Worm (Caenorhabditis elegans) whole organism, L3 larva: ENCODE measurements around the gene C33G8.2.

ENCODE experiments used
- ama-1 ChIP-seq: fragments of 150-350 bp; optimal IDR thresholded peaks from 2 replicates; lab custom pipeline; 2018
- ceh-16 ChIP-seq: sonication (generic microtip); optimal IDR thresholded peaks from 2 replicates; lab custom pipeline; 2017; ENCODE audit warnings: missing biosample characterization, missing genetic modification characterization
- lin-15B ChIP-seq: fragments of 150-350 bp; optimal IDR thresholded peaks from 2 replicates; lab custom pipeline; 2014; ENCODE audit warnings: missing biosample characterization, missing genetic modification characterization
- lin-39 ChIP-seq: fragments of 150-350 bp; optimal IDR thresholded peaks from 2 replicates; lab custom pipeline; 2018; ENCODE audit warnings: missing biosample characterization, missing genetic modification reagents, missing genetic modification characterization
- nhr-25 ChIP-seq: sonication (generic microtip); optimal IDR thresholded peaks from 2 replicates; lab custom pipeline; 2017; ENCODE audit warnings: missing biosample characterization, missing genetic modification characterization
- nhr-77 ChIP-seq: fragments of 150-350 bp; optimal IDR thresholded peaks from 2 replicates; lab custom pipeline; 2014; ENCODE audit warnings: missing biosample characterization, missing genetic modification characterization
- pha-4 ChIP-seq: fragments of 150-350 bp; optimal IDR thresholded peaks from 2 replicates; lab custom pipeline; 2014; ENCODE audit warnings: missing biosample characterization, missing genetic modification reagents, missing genetic modification characterization
- pqm-1 ChIP-seq: fragments of 150-350 bp; optimal IDR thresholded peaks from 2 replicates; lab custom pipeline; 2017; ENCODE audit warnings: missing biosample characterization, missing genetic modification characterization, inconsistent platforms
- skn-1 ChIP-seq: fragments of 150-350 bp; optimal IDR thresholded peaks from 2 replicates; lab custom pipeline; 2014; ENCODE audit warnings: missing biosample characterization, missing genetic modification characterization
- snpc-4 ChIP-seq: fragments of 150-350 bp; optimal IDR thresholded peaks from 2 replicates; lab custom pipeline; 2014; ENCODE audit warnings: missing biosample characterization, missing genetic modification characterization
- tbx-2 ChIP-seq: sonication (generic microtip); optimal IDR thresholded peaks from 2 replicates; lab custom pipeline; 2016; ENCODE audit warnings: mild to moderate bottlenecking, missing genetic modification characterization, missing compliant biosample characterization

- TF ChIP-seq ama-1 (no peak), tbx-2 (tag; lab: Kevin White, UChicago) (no peak), snpc-4 (tag; lab: Kevin White, UChicago) (no peak), lin-15B (tag; lab: Kevin White, UChicago) (no peak), pha-4 (tag; lab: Kevin White, UChicago) (no peak), skn-1 (tag; lab: Kevin White, UChicago) (no peak), lin-39 (no peak), pqm-1 (no peak), nhr-25 (tag; lab: Kevin White, UChicago) (no peak), ceh-16 (tag; lab: Kevin White, UChicago) (no peak), nhr-77 (tag; lab: Kevin White, UChicago) (no peak)
Observed at ce11 chrV:7021772-7022171, 12.2 kb downstream of the C33G8.2 start, which contains the start of gene F20A1.4.
